Fruit fly (Drosophila melanogaster) whole organism, prepupa: ENCODE results near the gene aqz.

Experiments used
- CG10669 ChIP-seq: fragments of 200-800 bp; sonication (Bioruptor generic); optimal IDR thresholded peaks from 3 replicates; lab custom pipeline; 2018; ENCODE audit warnings: missing biosample characterization, mild to moderate bottlenecking, missing genetic modification characterization, moderate library complexity
- CG11294 ChIP-seq: fragments of 200-800 bp; sonication (Bioruptor generic); IDR thresholded peaks from 2 replicates; pipeline ENCODE4 v1.3.6; 2022; ENCODE audit warnings: missing biosample characterization, missing genetic modification characterization
- CG11762 ChIP-seq: fragments of 200-800 bp; sonication (Bioruptor generic); optimal IDR thresholded peaks from 3 replicates; lab custom pipeline; 2016; ENCODE audit warnings: missing biosample characterization, missing genetic modification characterization; ENCODE audit not compliant: insufficient read depth
- CG11902 ChIP-seq: fragments of 200-800 bp; sonication (Bioruptor generic); optimal IDR thresholded peaks from 3 replicates; lab custom pipeline; 2016; ENCODE audit warnings: missing biosample characterization, missing genetic modification characterization
- CG1621 ChIP-seq: fragments of 200-800 bp; sonication (Bioruptor generic); optimal IDR thresholded peaks from 3 replicates; lab custom pipeline; 2018; ENCODE audit warnings: missing biosample characterization, mild to moderate bottlenecking, missing genetic modification characterization
- CG16779 ChIP-seq: fragments of 200-800 bp; sonication (Bioruptor generic); optimal IDR thresholded peaks from 3 replicates; lab custom pipeline; 2017; ENCODE audit warnings: missing biosample characterization, mild to moderate bottlenecking, missing genetic modification characterization
- CG3032 ChIP-seq: fragments of 200-800 bp; optimal IDR thresholded peaks from 2 replicates; lab custom pipeline; 2019; ENCODE audit warnings: missing biosample characterization, mild to moderate bottlenecking, missing genetic modification characterization, moderate library complexity
- CG32006 ChIP-seq: fragments of 200-800 bp; sonication (Bioruptor generic); optimal IDR thresholded peaks from 3 replicates; lab custom pipeline; 2017; ENCODE audit warnings: missing biosample characterization, mild to moderate bottlenecking, missing genetic modification characterization
- CG34406 ChIP-seq: fragments of 200-800 bp; sonication (Bioruptor generic); optimal IDR thresholded peaks from 3 replicates; lab custom pipeline; 2016; ENCODE audit warnings: missing biosample characterization, missing genetic modification characterization
- CG3919 ChIP-seq: fragments of 200-800 bp; sonication (Bioruptor generic); optimal IDR thresholded peaks from 3 replicates; lab custom pipeline; 2016; ENCODE audit warnings: missing biosample characterization, missing genetic modification characterization
- CG4318 ChIP-seq: fragments of 200-800 bp; sonication (Bioruptor generic); optimal IDR thresholded peaks from 3 replicates; lab custom pipeline; 2017; ENCODE audit warnings: missing biosample characterization, mild to moderate bottlenecking, missing genetic modification characterization
- CG6163 ChIP-seq: fragments of 200-800 bp; sonication (Bioruptor generic); IDR thresholded peaks from 3 replicates; pipeline ENCODE4 v1.3.6; 2022; ENCODE audit warnings: missing biosample characterization, missing genetic modification characterization
- CG6276 ChIP-seq: fragments of 200-800 bp; sonication (Bioruptor generic); optimal IDR thresholded peaks from 2 replicates; lab custom pipeline; 2017; ENCODE audit warnings: missing biosample characterization, mild to moderate bottlenecking, missing genetic modification characterization
- CG6808 ChIP-seq: fragments of 200-800 bp; sonication (Bioruptor generic); optimal IDR thresholded peaks from 3 replicates; lab custom pipeline; 2017; ENCODE audit warnings: missing biosample characterization, missing genetic modification characterization, mild to moderate bottlenecking, moderate library complexity, missing genetic modification reagents
- CG6854 ChIP-seq: fragments of 200-800 bp; sonication (Bioruptor generic); optimal IDR thresholded peaks from 2 replicates; lab custom pipeline; 2017; ENCODE audit warnings: missing biosample characterization, mild to moderate bottlenecking, missing genetic modification characterization
- CG7368 ChIP-seq: fragments of 200-800 bp; sonication (Bioruptor generic); optimal IDR thresholded peaks from 3 replicates; lab custom pipeline; 2016; ENCODE audit warnings: missing biosample characterization, missing genetic modification characterization
- CG8119 ChIP-seq: fragments of 200-800 bp; sonication (Bioruptor generic); IDR thresholded peaks from 3 replicates; pipeline ENCODE4 v1.3.6; 2022; ENCODE audit warnings: missing biosample characterization, missing genetic modification characterization
- CG8319 ChIP-seq: fragments of 200-800 bp; sonication (Bioruptor generic); optimal IDR thresholded peaks from 3 replicates; lab custom pipeline; 2016; ENCODE audit warnings: missing biosample characterization, missing genetic modification characterization
- Eip75B ChIP-seq: fragments of 200-800 bp; sonication (Bioruptor generic); optimal IDR thresholded peaks from 3 replicates; lab custom pipeline; 2016; ENCODE audit warnings: missing biosample characterization, missing genetic modification characterization
- Eip78C ChIP-seq: fragments of 200-800 bp; sonication (Bioruptor generic); peaks from one replicate; lab custom pipeline; 2016; ENCODE audit warnings: missing biosample characterization, missing genetic modification characterization
- Eip93F ChIP-seq: fragments of 200-800 bp; sonication (Bioruptor generic); optimal IDR thresholded peaks from 2 replicates; lab custom pipeline; 2016; ENCODE audit warnings: missing biosample characterization, mild to moderate bottlenecking, missing genetic modification characterization
- Ets21C ChIP-seq: fragments of 200-800 bp; sonication (Bioruptor generic); optimal IDR thresholded peaks from 3 replicates; lab custom pipeline; 2016; ENCODE audit warnings: missing biosample characterization, missing genetic modification characterization
- Ets96B ChIP-seq: fragments of 200-800 bp; optimal IDR thresholded peaks from 2 replicates; lab custom pipeline; 2019; ENCODE audit warnings: missing biosample characterization, mild to moderate bottlenecking, missing genetic modification characterization, moderate library complexity
- Gug ChIP-seq: fragments of 200-800 bp; sonication (Bioruptor generic); IDR thresholded peaks from 2 replicates; pipeline ENCODE4 v1.3.6; 2022; ENCODE audit warnings: missing biosample characterization, missing genetic modification characterization
- Hr38 ChIP-seq: sonication (Bioruptor generic); optimal IDR thresholded peaks from 2 replicates; lab custom pipeline; 2016; ENCODE audit warnings: missing biosample characterization, missing genetic modification characterization
- Hr39 ChIP-seq: fragments of 200-800 bp; sonication (Bioruptor generic); optimal IDR thresholded peaks from 2 replicates; lab custom pipeline; 2016; ENCODE audit warnings: missing biosample characterization, missing genetic modification characterization
- Hr4 ChIP-seq: fragments of 200-800 bp; sonication (Bioruptor generic); optimal IDR thresholded peaks from 3 replicates; lab custom pipeline; 2016; ENCODE audit warnings: missing biosample characterization, missing genetic modification characterization
- Met ChIP-seq: fragments of 200-800 bp; sonication (Bioruptor generic); optimal IDR thresholded peaks from 3 replicates; lab custom pipeline; 2016; ENCODE audit warnings: missing biosample characterization, missing genetic modification characterization
- OdsH ChIP-seq: fragments of 200-800 bp; sonication (Bioruptor generic); optimal IDR thresholded peaks from 3 replicates; lab custom pipeline; 2016; ENCODE audit warnings: missing biosample characterization, missing genetic modification characterization
- Smox ChIP-seq: fragments of 200-800 bp; sonication (Bioruptor generic); optimal IDR thresholded peaks from 3 replicates; lab custom pipeline; 2016; ENCODE audit warnings: missing biosample characterization, missing genetic modification characterization
- Sox14 ChIP-seq: fragments of 200-800 bp; sonication (Bioruptor generic); optimal IDR thresholded peaks from 3 replicates; lab custom pipeline; 2016; ENCODE audit warnings: missing biosample characterization, missing genetic modification characterization
- Sox15 ChIP-seq: fragments of 200-800 bp; sonication (Bioruptor generic); optimal IDR thresholded peaks from 3 replicates; lab custom pipeline; 2016; ENCODE audit warnings: missing biosample characterization, missing genetic modification characterization
- cyc ChIP-seq: fragments of 200-800 bp; sonication (Bioruptor generic); optimal IDR thresholded peaks from 3 replicates; lab custom pipeline; 2016; ENCODE audit warnings: missing biosample characterization, missing genetic modification characterization
- dac ChIP-seq: fragments of 200-800 bp; sonication (Bioruptor generic); optimal IDR thresholded peaks from 2 replicates; lab custom pipeline; 2017; ENCODE audit warnings: missing biosample characterization, mild to moderate bottlenecking, missing genetic modification characterization
- eg ChIP-seq: fragments of 200-800 bp; sonication (Bioruptor generic); IDR thresholded peaks from 3 replicates; pipeline ENCODE4 v1.3.6; 2022; ENCODE audit warnings: missing biosample characterization, missing genetic modification characterization
- fd59A ChIP-seq: fragments of 200-800 bp; sonication (Bioruptor generic); optimal IDR thresholded peaks from 2 replicates; lab custom pipeline; 2017; ENCODE audit warnings: missing biosample characterization, mild to moderate bottlenecking, missing genetic modification characterization, missing genetic modification reagents
- fd85E ChIP-seq: fragments of 200-800 bp; sonication (Bioruptor generic); optimal IDR thresholded peaks from 3 replicates; lab custom pipeline; 2016; ENCODE audit warnings: missing biosample characterization, missing genetic modification characterization
- fkh ChIP-seq: fragments of 200-800 bp; sonication (Bioruptor generic); optimal IDR thresholded peaks from 3 replicates; lab custom pipeline; 2017; ENCODE audit warnings: missing biosample characterization, mild to moderate bottlenecking, missing genetic modification characterization, moderate library complexity
- lz ChIP-seq: fragments of 200-800 bp; sonication (Bioruptor generic); optimal IDR thresholded peaks from 3 replicates; lab custom pipeline; 2016; ENCODE audit warnings: missing biosample characterization, missing genetic modification characterization
- net ChIP-seq: fragments of 200-800 bp; sonication (Bioruptor generic); optimal IDR thresholded peaks from 3 replicates; lab custom pipeline; 2016; ENCODE audit warnings: missing biosample characterization, missing genetic modification characterization
- pdm3 ChIP-seq: fragments of 200-800 bp; sonication (Bioruptor generic); optimal IDR thresholded peaks from 3 replicates; lab custom pipeline; 2016; ENCODE audit warnings: missing biosample characterization, missing genetic modification characterization
- spab ChIP-seq: fragments of 200-800 bp; sonication (Bioruptor generic); optimal IDR thresholded peaks from 2 replicates; lab custom pipeline; 2017; ENCODE audit warnings: missing biosample characterization, mild to moderate bottlenecking, missing genetic modification characterization, missing genetic modification reagents
- ss ChIP-seq, 2 experiments: fragments of 200-800 bp; sonication (Bioruptor generic); optimal IDR thresholded peaks; 2 replicates in 1 of 2; 3 replicates in 1 of 2; lab custom pipeline; 2017 to 2018; ENCODE audit warnings: mild to moderate bottlenecking in 2 of 2, missing biosample characterization in 2 of 2, missing genetic modification characterization in 2 of 2, moderate library complexity in 1 of 2
- svp ChIP-seq: fragments of 200-800 bp; sonication (Bioruptor generic); peaks from one replicate; lab custom pipeline; 2016; ENCODE audit warnings: missing biosample characterization, missing genetic modification characterization
- topi ChIP-seq: fragments of 200-800 bp; sonication (Bioruptor generic); optimal IDR thresholded peaks from 3 replicates; lab custom pipeline; 2016; ENCODE audit warnings: missing biosample characterization, missing genetic modification characterization

Gene aqz

DNA sequence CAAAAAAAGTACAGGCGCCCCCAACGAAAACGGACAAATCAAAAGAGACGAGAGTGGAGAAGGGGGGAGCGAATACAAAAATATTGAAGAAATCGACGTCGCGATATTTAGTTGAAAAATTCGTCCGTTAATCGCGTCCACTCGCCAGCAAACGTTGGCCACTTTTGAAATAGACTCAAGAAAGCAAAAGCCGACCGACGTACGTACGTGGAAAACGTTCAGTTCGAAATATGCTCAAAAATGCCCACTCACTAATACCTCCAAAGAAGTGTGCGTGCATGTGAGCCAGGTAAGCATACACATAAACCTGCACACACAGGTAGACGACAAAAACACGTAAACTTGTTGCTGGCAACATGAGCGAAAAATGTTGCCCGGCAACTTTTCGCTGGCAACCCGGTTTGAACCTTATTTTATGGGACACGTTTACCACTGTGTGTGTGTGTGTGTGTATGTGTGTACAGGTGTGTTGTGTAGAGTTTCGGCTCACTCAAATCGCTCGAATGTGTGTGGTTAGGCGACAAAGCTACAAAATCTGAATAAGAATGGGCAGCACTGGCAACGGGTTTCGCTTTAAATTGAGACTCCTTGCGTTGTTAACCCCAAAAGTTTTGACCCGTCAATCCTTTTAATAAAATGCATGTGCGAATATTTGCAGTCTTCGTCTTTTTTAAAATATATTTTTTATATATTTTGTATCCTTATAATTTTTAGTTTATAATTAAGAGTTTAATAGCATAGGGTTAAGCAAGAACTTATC lies 37.2 kb upstream of the aqz start (continued):
- TF ChIP-seq CG11294 (GFP tag; lab: Robert Waterston, UW) (no peak), spab (GFP tag; lab: Kevin White, UChicago) (peak; percentile 49), topi (GFP tag; lab: Kevin White, UChicago) (peak; percentile 57), CG32006 (peak; percentile 54), CG6808 (peak; percentile 99), ss (GFP tag; optimal IDR thresholded peaks at IDR 0.05; lab: Kevin White, UChicago) (peak; percentile 30 to 51), dac (no peak), CG4318 (GFP tag; lab: Kevin White, UChicago) (no peak), CG1621 (tag; lab: Kevin White, UChicago) (peak; percentile 33), OdsH (peak; percentile 68), lz (GFP tag; lab: Kevin White, UChicago) (peak; percentile 43), Hr4 (no peak), Gug (peak; percentile 36; the same call in 1 of the 2 replicates), CG7368 (GFP tag; lab: Kevin White, UChicago) (peak; percentile 35), Ets96B (tag; lab: Kevin White, UChicago) (peak; percentile 84), pdm3 (GFP tag; lab: Kevin White, UChicago) (peak; percentile 32), CG11902 (GFP tag; lab: Kevin White, UChicago) (no peak), fd85E (GFP tag; lab: Kevin White, UChicago) (peak; percentile 52), CG3919 (GFP tag; lab: Kevin White, UChicago) (peak; percentile 70), CG16779 (tag; lab: Kevin White, UChicago) (no peak), CG34406 (peak; percentile 57), Hr38 (GFP tag; lab: Kevin White, UChicago) (no peak), cyc (GFP tag; lab: Kevin White, UChicago) (peak; percentile 33), CG8319 (no peak), Ets21C (GFP tag; lab: Kevin White, UChicago) (no peak), svp (GFP tag; lab: Kevin White, UChicago) (peak; percentile 80)

DNA sequence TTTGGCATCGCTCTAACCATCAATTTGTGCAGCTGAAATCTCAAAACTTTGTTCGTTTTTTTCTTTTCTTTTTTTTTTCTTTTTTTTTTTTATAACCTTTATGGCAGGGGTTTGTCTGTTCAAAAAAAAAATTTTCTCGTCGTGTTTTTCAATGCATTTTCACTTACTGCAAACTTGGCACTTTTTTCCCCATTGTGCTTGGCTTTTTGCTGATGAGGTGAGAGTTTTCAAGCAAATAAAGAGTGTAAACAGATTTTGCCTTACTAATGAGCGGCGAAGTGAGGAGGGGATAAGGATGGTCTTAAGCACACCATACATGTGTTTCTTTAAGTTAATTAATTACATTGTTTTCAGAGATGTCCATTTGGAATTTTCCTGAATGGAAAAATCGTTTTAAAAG lies 35.8 kb upstream of the aqz start:
- TF ChIP-seq Hr39 (GFP tag; lab: Kevin White, UChicago) = no peak
- peak; percentile 44; the same call in 1 of the 3 replicates for TF ChIP-seq CG8119
- no peak for TF ChIP-seq fd85E (GFP tag; lab: Kevin White, UChicago)
- TF ChIP-seq Hr4 = no peak
- TF ChIP-seq net = no peak

DNA sequence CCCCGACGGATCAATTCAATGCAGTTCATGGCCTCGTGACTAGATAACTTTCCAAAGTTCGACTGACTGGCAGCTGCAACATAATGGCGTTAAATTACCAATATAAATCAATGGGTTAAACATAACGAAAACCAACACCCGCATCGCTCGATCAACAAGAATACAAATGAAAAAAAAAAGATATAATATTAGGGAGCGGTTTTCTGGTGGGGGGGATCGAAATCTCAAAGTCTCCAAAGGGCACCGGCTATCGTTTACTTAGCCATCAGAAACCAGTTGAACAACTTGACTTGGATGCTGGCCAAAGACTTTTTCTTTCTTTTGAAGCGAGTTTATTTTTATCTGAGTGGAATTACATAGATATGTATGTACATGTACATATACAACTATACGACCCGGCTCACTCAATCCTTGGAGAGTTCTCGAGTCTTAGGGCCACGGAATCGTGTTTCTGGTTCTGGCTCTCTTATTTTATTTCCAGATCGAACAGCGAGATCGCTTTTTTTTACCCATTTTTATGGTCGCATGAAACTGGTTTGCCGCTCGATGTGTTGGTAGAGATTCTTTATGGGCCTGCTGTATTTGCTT lies 34.2 kb upstream of the aqz start:
- TF ChIP-seq fd59A (no peak), CG16779 (tag; lab: Kevin White, UChicago) (no peak), dac (no peak), CG11762 (no peak), CG8319 (no peak), Sox15 (GFP tag; lab: Kevin White, UChicago) (no peak), CG32006 (no peak), CG11902 (GFP tag; lab: Kevin White, UChicago) (no peak), Eip93F (GFP tag; lab: Kevin White, UChicago) (peak; percentile 50), Eip75B (no peak), ss (GFP tag; optimal IDR thresholded peaks at IDR 0.05; lab: Kevin White, UChicago) (peak; percentile 79 to 84), Ets21C (GFP tag; lab: Kevin White, UChicago) (no peak), CG3032 (no peak), fd85E (GFP tag; lab: Kevin White, UChicago) (no peak), Ets96B (tag; lab: Kevin White, UChicago) (peak; percentile 55), Gug (no peak), Sox14 (no peak), CG6808 (peak; percentile 83), Eip78C (GFP tag; lab: Kevin White, UChicago) (no peak), Hr38 (GFP tag; lab: Kevin White, UChicago) (no peak), CG34406 (no peak), net (peak; percentile 4), CG6854 (GFP tag; lab: Kevin White, UChicago) (no peak), CG4318 (GFP tag; lab: Kevin White, UChicago) (no peak), CG10669 (peak; percentile 15), Met (no peak), CG6163 (GFP tag; lab: Robert Waterston, UW) (peak; percentile 67; the same call in 2 of the 3 replicates), fkh (GFP tag; lab: Kevin White, UChicago) (peak; percentile 16), CG6276 (GFP tag; lab: Kevin White, UChicago) (no peak), eg (peak; percentile 45; the same call in 1 of the 3 replicates), Smox (GFP tag; lab: Kevin White, UChicago) (no peak)
